Worm (Caenorhabditis elegans): Measurements from ENCODE around the gene T26E4.3.

Gene T26E4.3

DNA sequence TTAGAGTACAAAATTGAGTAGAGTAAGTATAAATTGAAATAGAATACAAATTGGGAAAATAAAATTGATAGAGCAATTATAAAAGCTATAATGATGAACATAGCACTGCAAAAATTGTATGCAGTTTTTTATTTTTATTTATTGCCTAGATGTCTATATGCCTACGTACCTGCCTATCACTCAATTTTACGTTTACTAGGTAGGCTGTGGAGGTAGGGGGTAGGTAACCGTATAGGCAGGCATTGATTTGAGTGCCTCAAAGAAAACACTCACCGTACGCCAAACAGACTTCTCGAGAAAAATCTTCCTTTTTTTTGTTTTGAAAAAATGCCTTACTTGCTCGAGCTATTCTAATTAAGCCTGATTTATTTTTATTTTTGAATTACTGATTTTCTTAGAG is 49.0 kb downstream of the T26E4.3 start, which contains the start of gene srbc-56:
TSS of gene srbc-56 (minus strand) at position 101 of the 400 bp plus-strand sequence.
- TF ChIP-seq hlh-1 (tag; optimal IDR thresholded peaks at IDR 0.05) (no peak), elt-3 (tag; optimal IDR thresholded peaks at IDR 0.05) (no peak), nhr-2 (tag; optimal IDR thresholded peaks at IDR 0.05) (no peak), mep-1 (tag; optimal IDR thresholded peaks at IDR 0.05) (no peak), lin-13 (tag; optimal IDR thresholded peaks at IDR 0.05) (no peak), ham-2 (GFP tag; optimal IDR thresholded peaks at IDR 0.05) (no peak), tbx-8 (GFP tag; optimal IDR thresholded peaks at IDR 0.05) (no peak), sptf-1 (tag; optimal IDR thresholded peaks at IDR 0.05) (no peak), ztf-11 (tag; optimal IDR thresholded peaks at IDR 0.05) (no peak), bed-3 (GFP tag; optimal IDR thresholded peaks at IDR 0.05) (no peak), M03D4.4 (tag; optimal IDR thresholded peaks at IDR 0.05) (no peak), mab-5 (tag; optimal IDR thresholded peaks at IDR 0.05) (no peak), zip-8 (tag; optimal IDR thresholded peaks at IDR 0.05) (no peak)

DNA sequence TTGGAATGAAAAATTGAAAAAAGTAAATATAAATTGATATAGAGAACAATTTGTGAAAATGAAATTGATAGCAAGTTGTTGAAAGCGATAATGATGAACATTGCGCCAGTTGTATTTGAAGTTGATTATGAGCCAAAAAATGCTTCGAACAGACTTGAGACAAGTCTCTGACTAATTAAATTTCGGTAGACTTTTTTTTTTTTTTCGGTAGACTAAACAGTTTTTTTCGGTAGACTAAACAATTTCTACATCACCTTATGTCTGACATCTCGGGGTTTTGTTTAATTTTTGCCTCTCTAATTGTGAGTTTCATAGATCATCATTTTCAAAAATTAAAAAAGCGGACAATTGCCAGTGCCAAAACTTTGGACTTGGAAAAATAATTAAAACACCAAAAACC is 51.0 kb downstream of the T26E4.3 start, which contains the start of gene srbc-54:
TSS of gene srbc-54 (minus strand) at position 101 of the 400 bp plus-strand sequence.
- TF ChIP-seq flh-1 (GFP tag; optimal IDR thresholded peaks at IDR 0.05) (no peak), nhr-76 (tag; optimal IDR thresholded peaks at IDR 0.05) (no peak), pha-4 (tag; optimal IDR thresholded peaks at IDR 0.05) (no peak), ham-2 (GFP tag; optimal IDR thresholded peaks at IDR 0.05) (no peak), mls-2 (tag; optimal IDR thresholded peaks at IDR 0.05) (no peak)
